Fruit fly (Drosophila melanogaster) whole organism, embryonic: ENCODE results near the gene CG6574.

Experiments used
- Antp ChIP-seq: fragments of 200-800 bp; sonication (Bioruptor generic); optimal IDR thresholded peaks from 3 replicates; lab custom pipeline; 2016; ENCODE audit warnings: missing biosample characterization, missing genetic modification characterization
- Atf3 ChIP-seq: fragments of 200-800 bp; sonication (Bioruptor generic); optimal IDR thresholded peaks from 3 replicates; lab custom pipeline; 2016; ENCODE audit warnings: missing biosample characterization, missing genetic modification characterization
- CG14441 ChIP-seq: fragments of 200-800 bp; sonication (Bioruptor generic); IDR thresholded peaks from 2 replicates; pipeline ENCODE4 v1.3.6; 2022; ENCODE audit warnings: missing biosample characterization, missing genetic modification characterization
- CG17361 ChIP-seq: fragments of 200-800 bp; sonication (Bioruptor generic); IDR thresholded peaks from 3 replicates; pipeline ENCODE4 v1.3.6; 2022; ENCODE audit warnings: missing biosample characterization, missing genetic modification characterization
- CG18619 ChIP-seq: fragments of 200-800 bp; sonication (Bioruptor generic); optimal IDR thresholded peaks from 3 replicates; lab custom pipeline; 2017; ENCODE audit warnings: missing biosample characterization, mild to moderate bottlenecking, missing genetic modification characterization
- CG2116 ChIP-seq: fragments of 200-800 bp; sonication (Bioruptor generic); optimal IDR thresholded peaks from 3 replicates; lab custom pipeline; 2018; ENCODE audit warnings: missing biosample characterization, mild to moderate bottlenecking, missing genetic modification characterization
- CG2129 ChIP-seq: fragments of 200-800 bp; sonication (Bioruptor generic); IDR thresholded peaks from 2 replicates; pipeline ENCODE4 v1.3.6; 2022; ENCODE audit warnings: missing biosample characterization, missing genetic modification characterization; ENCODE audit not compliant: partially characterized antibody
- CG2712 ChIP-seq: fragments of 200-800 bp; optimal IDR thresholded peaks from 3 replicates; lab custom pipeline; 2019; ENCODE audit warnings: missing biosample characterization, mild to moderate bottlenecking, missing genetic modification characterization, moderate library complexity
- CG3281 ChIP-seq: fragments of 200-800 bp; sonication (Bioruptor generic); optimal IDR thresholded peaks from 3 replicates; lab custom pipeline; 2017; ENCODE audit warnings: missing biosample characterization, mild to moderate bottlenecking, missing genetic modification characterization
- CG6272 ChIP-seq: fragments of 200-800 bp; sonication (Bioruptor generic); IDR thresholded peaks from 2 replicates; pipeline ENCODE4 v1.3.6; 2022; ENCODE audit warnings: missing biosample characterization, missing genetic modification characterization
- CG7786 ChIP-seq: fragments of 200-800 bp; sonication (Bioruptor generic); optimal IDR thresholded peaks from 2 replicates; lab custom pipeline; 2016; ENCODE audit warnings: missing biosample characterization, missing genetic modification characterization
- CG7839 ChIP-seq: fragments of 200-800 bp; sonication (Bioruptor generic); optimal IDR thresholded peaks from 3 replicates; lab custom pipeline; 2018; ENCODE audit warnings: missing biosample characterization, mild to moderate bottlenecking, missing genetic modification characterization, moderate library complexity
- CG8359 ChIP-seq: fragments of 200-800 bp; sonication (Bioruptor generic); optimal IDR thresholded peaks from 2 replicates; lab custom pipeline; 2017; ENCODE audit warnings: missing biosample characterization, mild to moderate bottlenecking, missing genetic modification characterization, borderline replicate concordance
- CG9215 ChIP-seq: fragments of 200-800 bp; sonication (Bioruptor generic); IDR thresholded peaks from 2 replicates; pipeline ENCODE4 v1.3.6; 2022; ENCODE audit warnings: missing biosample characterization, missing genetic modification characterization
- CTCF ChIP-seq: fragments of 200-800 bp; sonication (Bioruptor generic); optimal IDR thresholded peaks from 2 replicates; lab custom pipeline; 2017; ENCODE audit warnings: missing biosample characterization, mild to moderate bottlenecking, missing genetic modification characterization, moderate library complexity
- ERR ChIP-seq: fragments of 200-800 bp; sonication (Bioruptor generic); optimal IDR thresholded peaks from 2 replicates; lab custom pipeline; 2016; ENCODE audit warnings: missing biosample characterization, missing genetic modification characterization
- Fer1 ChIP-seq: fragments of 200-800 bp; sonication (Bioruptor generic); optimal IDR thresholded peaks from 2 replicates; lab custom pipeline; 2017; ENCODE audit warnings: missing biosample characterization, mild to moderate bottlenecking, missing genetic modification characterization
- H15 ChIP-seq: fragments of 200-800 bp; sonication (Bioruptor generic); IDR thresholded peaks from 3 replicates; pipeline ENCODE4 v1.3.6; 2022; ENCODE audit warnings: missing biosample characterization, missing genetic modification characterization
- HLH3B ChIP-seq: fragments of 200-800 bp; sonication (Bioruptor generic); IDR thresholded peaks from 2 replicates; pipeline ENCODE4 v1.3.6; 2022; ENCODE audit warnings: missing biosample characterization, missing genetic modification characterization
- HLH4C ChIP-seq: fragments of 200-800 bp; sonication (Bioruptor generic); IDR thresholded peaks from 3 replicates; pipeline ENCODE4 v1.3.6; 2022; ENCODE audit warnings: missing biosample characterization, missing genetic modification characterization; ENCODE audit not compliant: partially characterized antibody
- HLH54F ChIP-seq: fragments of 200-800 bp; sonication (Bioruptor generic); optimal IDR thresholded peaks from 3 replicates; lab custom pipeline; 2016; ENCODE audit warnings: missing biosample characterization, missing genetic modification characterization
- HmgD ChIP-seq: fragments of 200-800 bp; sonication (Bioruptor generic); optimal IDR thresholded peaks from 3 replicates; lab custom pipeline; 2016; ENCODE audit warnings: missing biosample characterization, missing genetic modification characterization
- Hr3 ChIP-seq: fragments of 200-800 bp; sonication (Bioruptor generic); optimal IDR thresholded peaks from 3 replicates; lab custom pipeline; 2016; ENCODE audit warnings: missing biosample characterization, missing genetic modification characterization
- Hr78 ChIP-seq, 2 experiments: fragments of 200-800 bp in 1 of 2; fragments of >200 bp in 1 of 2; sonication (Bioruptor generic) in 1 of 2; optimal IDR thresholded peaks; 2 replicates each; lab custom pipeline; 2017 to 2019; ENCODE audit warnings: missing biosample characterization in 2 of 2, missing genetic modification characterization in 2 of 2, mild to moderate bottlenecking in 1 of 2, moderate library complexity in 1 of 2
- Med ChIP-seq: fragments of 200-800 bp; sonication (Bioruptor generic); peaks from one replicate; lab custom pipeline; 2016; ENCODE audit warnings: missing biosample characterization, missing genetic modification characterization, mild to moderate bottlenecking, inconsistent platforms, moderate library complexity
- Meics ChIP-seq: fragments of 200-800 bp; sonication (Bioruptor generic); optimal IDR thresholded peaks from 2 replicates; lab custom pipeline; 2017; ENCODE audit warnings: missing biosample characterization, mild to moderate bottlenecking, missing genetic modification characterization
- Neu2 ChIP-seq: fragments of 200-800 bp; sonication (Bioruptor generic); optimal IDR thresholded peaks from 3 replicates; lab custom pipeline; 2016; ENCODE audit warnings: missing biosample characterization, missing genetic modification characterization, borderline replicate concordance
- Optix ChIP-seq: fragments of 200-800 bp; sonication (Bioruptor generic); IDR thresholded peaks from 3 replicates; pipeline ENCODE4 v1.3.6; 2022; ENCODE audit warnings: missing biosample characterization, missing genetic modification characterization
- Poxn ChIP-seq: fragments of 200-800 bp; sonication (Bioruptor generic); IDR thresholded peaks from 2 replicates; pipeline ENCODE4 v1.3.6; 2022; ENCODE audit warnings: missing biosample characterization, missing genetic modification characterization
- Rx ChIP-seq: fragments of 200-800 bp; sonication (Bioruptor generic); IDR thresholded peaks from 2 replicates; pipeline ENCODE4 v1.3.6; 2022; ENCODE audit warnings: missing biosample characterization, missing genetic modification characterization
- Scr ChIP-seq: fragments of 200-800 bp; sonication (Bioruptor generic); IDR thresholded peaks from 2 replicates; pipeline ENCODE4 v1.3.6; 2022; ENCODE audit warnings: missing biosample characterization, missing genetic modification characterization; ENCODE audit not compliant: partially characterized antibody
- Sox102F ChIP-seq: fragments of 200-800 bp; sonication (Bioruptor generic); optimal IDR thresholded peaks from 2 replicates; lab custom pipeline; 2018; ENCODE audit warnings: missing biosample characterization, mild to moderate bottlenecking, missing genetic modification characterization, moderate library complexity
- Sry-β ChIP-seq: fragments of 200-800 bp; sonication (Bioruptor generic); optimal IDR thresholded peaks from 2 replicates; lab custom pipeline; 2018; ENCODE audit warnings: missing biosample characterization, mild to moderate bottlenecking, missing genetic modification characterization, moderate library complexity
- Tbp ChIP-seq: fragments of >200 bp; optimal IDR thresholded peaks from 2 replicates; lab custom pipeline; 2018; ENCODE audit warnings: missing biosample characterization, missing genetic modification characterization
- bab2 ChIP-seq: fragments of 200-800 bp; sonication (Bioruptor generic); optimal IDR thresholded peaks from 2 replicates; lab custom pipeline; 2016; ENCODE audit warnings: missing biosample characterization, missing genetic modification characterization
- bigmax ChIP-seq: fragments of 200-800 bp; sonication (Bioruptor generic); optimal IDR thresholded peaks from 2 replicates; lab custom pipeline; 2018; ENCODE audit warnings: missing biosample characterization, mild to moderate bottlenecking, missing genetic modification characterization
- cad ChIP-seq: fragments of >200 bp; optimal IDR thresholded peaks from 2 replicates; lab custom pipeline; 2017; ENCODE audit warnings: missing biosample characterization, missing genetic modification characterization
- ci ChIP-seq: fragments of 200-800 bp; sonication (Bioruptor generic); IDR thresholded peaks from 3 replicates; pipeline ENCODE4 v1.3.6; 2022; ENCODE audit warnings: missing biosample characterization, missing genetic modification characterization
- crol ChIP-seq: fragments of 200-800 bp; sonication (Bioruptor generic); IDR thresholded peaks from 2 replicates; pipeline ENCODE4 v1.3.6; 2022; ENCODE audit warnings: missing biosample characterization, missing genetic modification characterization
- gcm ChIP-seq: fragments of 200-800 bp; sonication (Bioruptor generic); optimal IDR thresholded peaks from 2 replicates; lab custom pipeline; 2019; ENCODE audit warnings: missing biosample characterization, mild to moderate bottlenecking, missing genetic modification characterization, moderate library complexity
- hbn ChIP-seq: fragments of 200-800 bp; sonication (Bioruptor generic); IDR thresholded peaks from 2 replicates; pipeline ENCODE4 v1.3.6; 2022; ENCODE audit warnings: missing biosample characterization, missing genetic modification characterization; ENCODE audit not compliant: partially characterized antibody
- jigr1 ChIP-seq: fragments of 200-800 bp; sonication (Bioruptor generic); IDR thresholded peaks from 3 replicates; pipeline ENCODE4 v1.3.6; 2022; ENCODE audit warnings: missing biosample characterization, missing genetic modification characterization
- jumu ChIP-seq: fragments of 200-800 bp; sonication (Bioruptor generic); optimal IDR thresholded peaks from 3 replicates; lab custom pipeline; 2016; ENCODE audit warnings: missing biosample characterization, missing genetic modification characterization
- lmd ChIP-seq: fragments of 200-800 bp; sonication (Bioruptor generic); IDR thresholded peaks from 2 replicates; pipeline ENCODE4 v1.3.6; 2022; ENCODE audit warnings: missing biosample characterization, missing genetic modification characterization
- lov ChIP-seq, 2 experiments: fragments of 200-800 bp in 1 of 2; fragments of >200 bp in 1 of 2; sonication (Bioruptor generic) in 1 of 2; IDR thresholded peaks in 1 of 2; optimal IDR thresholded peaks in 1 of 2; 2 replicates in 1 of 2; 3 replicates in 1 of 2; pipeline versions ENCODE4 v1.3.6 to Lab custom; 2017 to 2022; ENCODE audit warnings: missing biosample characterization in 1 of 2, missing genetic modification characterization in 1 of 2
- nerfin-1 ChIP-seq: fragments of 200-800 bp; sonication (Bioruptor generic); optimal IDR thresholded peaks from 3 replicates; lab custom pipeline; 2019; ENCODE audit warnings: missing biosample characterization, mild to moderate bottlenecking, missing genetic modification characterization, moderate library complexity
- oc ChIP-seq: fragments of 200-800 bp; sonication (Bioruptor generic); optimal IDR thresholded peaks from 2 replicates; lab custom pipeline; 2018; ENCODE audit warnings: missing biosample characterization, mild to moderate bottlenecking, missing genetic modification characterization, moderate library complexity
- sc ChIP-seq, 3 experiments: fragments of >200 bp in 2 of 3; fragments of 200-800 bp in 1 of 3; sonication (Bioruptor generic) in 1 of 3; optimal IDR thresholded peaks; 2 replicates in 2 of 3; 3 replicates in 1 of 3; lab custom pipeline; 2017; ENCODE audit warnings: mild to moderate bottlenecking in 1 of 3, missing biosample characterization in 1 of 3, missing genetic modification characterization in 1 of 3, missing genetic modification reagents in 1 of 3
- sug ChIP-seq: fragments of 200-800 bp; optimal IDR thresholded peaks from 2 replicates; lab custom pipeline; 2019; ENCODE audit warnings: missing biosample characterization, mild to moderate bottlenecking, missing genetic modification characterization, moderate library complexity
- wor ChIP-seq: fragments of 200-800 bp; sonication (Bioruptor generic); IDR thresholded peaks from 2 replicates; pipeline ENCODE4 v1.3.6; 2022; ENCODE audit warnings: missing biosample characterization, missing genetic modification characterization
- zf30C ChIP-seq: fragments of 200-800 bp; sonication (Bioruptor generic); optimal IDR thresholded peaks from 3 replicates; lab custom pipeline; 2018; ENCODE audit warnings: missing biosample characterization, mild to moderate bottlenecking, missing genetic modification characterization

The CG6574 gene

dm6 chr3R:10863446-10863819 lies 645 bp upstream of the CG6574 start:
- TF ChIP-seq nerfin-1 (no peak), crol (GFP tag; lab: Robert Waterston, UW) (no peak), wor (no peak), Hr3 (GFP tag; lab: Kevin White, UChicago) (no peak), ERR (GFP tag; lab: Kevin White, UChicago) (no peak), CTCF (GFP tag; lab: Kevin White, UChicago) (no peak), CG14441 (GFP tag; lab: Robert Waterston, UW) (no peak), Antp (peak; percentile 6), Optix (0 out of 3 replicates have a peak, but pooled peaks have one; percentile 32), HLH3B (GFP tag; lab: Robert Waterston, UW) (peak; percentile 17; the same call in 1 of the 2 replicates), cad (GFP tag; lab: Kevin White, UChicago) (no peak), hbn (GFP tag; lab: Robert Waterston, UW) (no peak), Atf3 (no peak), zf30C (no peak), Sox102F (GFP tag; lab: Kevin White, UChicago) (no peak), jumu (GFP tag; lab: Kevin White, UChicago) (no peak), Rx (GFP tag; lab: Robert Waterston, UW) (no peak), HLH4C (GFP tag; lab: Robert Waterston, UW) (no peak), CG17361 (GFP tag; lab: Robert Waterston, UW) (0 out of 3 replicates have a peak, but pooled peaks have one; percentile 10), CG3281 (GFP tag; lab: Kevin White, UChicago) (no peak), sc (optimal IDR thresholded peaks at IDR 0.05; lab: Kevin White, UChicago) (no peak), sc (GFP tag; optimal IDR thresholded peaks at IDR 0.05; lab: Kevin White, UChicago) (no peak), CG9215 (GFP tag; lab: Robert Waterston, UW) (no peak), ci (no peak), CG2116 (no peak), oc (tag; lab: Kevin White, UChicago) (no peak), Med (GFP tag; lab: Kevin White, UChicago) (peak; percentile 78), Fer1 (no peak), CG18619 (GFP tag; lab: Kevin White, UChicago) (peak; percentile 3), HmgD (GFP tag; lab: Kevin White, UChicago) (no peak), HLH54F (GFP tag; lab: Kevin White, UChicago) (no peak), H15 (GFP tag; lab: Robert Waterston, UW) (no peak), Sry-β (GFP tag; lab: Kevin White, UChicago) (no peak), CG8359 (GFP tag; lab: Kevin White, UChicago) (no peak), Meics (GFP tag; lab: Kevin White, UChicago) (peak; percentile 1), jigr1 (no peak), bab2 (GFP tag; lab: Kevin White, UChicago) (no peak), lmd (peak; percentile 28; the same call in 1 of the 2 replicates), Tbp (GFP tag; lab: Kevin White, UChicago) (no peak), CG2712 (tag; lab: Kevin White, UChicago) (no peak), CG2129 (GFP tag; lab: Robert Waterston, UW) (no peak), Poxn (no peak), lov (optimal IDR thresholded peaks at IDR 0.05; lab: Kevin White, UChicago) (no peak), lov (GFP tag; IDR thresholded peaks at IDR 0.05; lab: Robert Waterston, UW) (no peak), CG6272 (GFP tag; lab: Robert Waterston, UW) (0 out of 2 replicates have a peak, but pooled peaks have one; percentile 8), CG7839 (tag; lab: Kevin White, UChicago) (no peak), Neu2 (GFP tag; lab: Kevin White, UChicago) (peak; percentile 37), Scr (no peak), CG7786 (GFP tag; lab: Kevin White, UChicago) (peak; percentile 17), bigmax (GFP tag; lab: Kevin White, UChicago) (no peak), Hr78 (GFP tag; optimal IDR thresholded peaks at IDR 0.05; lab: Kevin White, UChicago) (no peak), sug (tag; lab: Kevin White, UChicago) (no peak), gcm (GFP tag; lab: Kevin White, UChicago) (no peak)
